Worm (Caenorhabditis elegans): Measurements from ENCODE around the gene K07E3.4.

Gene K07E3.4

ce11 chrX:8036219-8036883, 47.5 kb downstream of the K07E3.4 start (continued):
- peak; percentile 93 for TF ChIP-seq fos-1 (tag; optimal IDR thresholded peaks at IDR 0.05)
- peak; percentile 87 for TF ChIP-seq arid-1 (GFP tag; conservative IDR thresholded peaks at IDR 0.05)
- peak; percentile 98 for TF ChIP-seq php-3 (GFP tag; IDR thresholded peaks at IDR 0.05)
- TF ChIP-seq daf-19 (GFP tag; conservative IDR thresholded peaks at IDR 0.05) = peak; percentile 97
- peak; percentile 90 for TF ChIP-seq ceh-32 (tag; optimal IDR thresholded peaks at IDR 0.05; ENCODE audit: poor library complexity)
- TF ChIP-seq lin-13 (GFP tag; optimal IDR thresholded peaks at IDR 0.05) = peak; percentile 83
- TF ChIP-seq lin-38 (GFP tag; IDR thresholded peaks at IDR 0.05) = peak; percentile 81
- TF ChIP-seq mdt-29 (GFP tag; IDR thresholded peaks at IDR 0.05) = peak; percentile 94
- peak; percentile 24; the same call in 1 of the 2 replicates for TF ChIP-seq set-16 (GFP tag; IDR thresholded peaks at IDR 0.05)
- peak; percentile 94 for TF ChIP-seq ztf-7 (tag; optimal IDR thresholded peaks at IDR 0.05)
- TF ChIP-seq F49E8.2 (tag; optimal IDR thresholded peaks at IDR 0.05; ENCODE audit: borderline replicate concordance) = peak; percentile 4
- TF ChIP-seq nhr-237 (tag; optimal IDR thresholded peaks at IDR 0.05) = peak; percentile 86
- TF ChIP-seq lin-1 (GFP tag; IDR thresholded peaks at IDR 0.05) = peak; percentile 90
- TF ChIP-seq dve-1 (tag; optimal IDR thresholded peaks at IDR 0.05; ENCODE audit: insufficient read depth) = peak; percentile 100
- TF ChIP-seq dmd-6 (GFP tag; IDR thresholded peaks at IDR 0.05) = peak; percentile 96

All from whole organism, L4 larva.